Fruit fly (Drosophila melanogaster) whole organism, prepupa: ENCODE data around the gene CG12984.

ENCODE experiments used
- Blimp-1 ChIP-seq: fragments of 200-800 bp; sonication (Bioruptor generic); optimal IDR thresholded peaks from 3 replicates; lab custom pipeline; 2017; ENCODE audit warnings: missing biosample characterization, missing genetic modification characterization, mild to moderate bottlenecking, moderate library complexity, missing genetic modification reagents
- vri ChIP-seq: fragments of 200-800 bp; sonication (Bioruptor generic); optimal IDR thresholded peaks from 3 replicates; lab custom pipeline; 2016; ENCODE audit warnings: missing biosample characterization, mild to moderate bottlenecking, missing genetic modification characterization

DNA sequence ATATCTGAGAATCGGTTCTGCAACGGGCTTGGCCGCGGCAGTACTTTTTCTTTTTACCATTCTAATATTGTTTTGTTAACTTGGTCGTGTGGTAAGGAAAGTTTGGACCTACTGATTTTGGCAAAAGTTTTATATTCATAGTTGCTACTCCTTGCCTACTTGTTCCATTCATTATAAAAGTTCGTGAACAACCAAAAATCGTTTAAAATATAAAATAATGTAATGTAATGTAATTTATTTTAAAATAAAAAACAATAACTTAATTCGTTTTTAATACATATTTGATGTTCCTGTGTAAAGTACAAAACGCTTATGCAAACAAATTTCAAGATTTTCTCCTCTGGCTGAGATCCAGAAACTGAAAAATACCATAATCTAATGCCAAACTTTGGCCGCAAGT is 16.9 kb upstream of the CG12984 start, which contains the start of gene CG33286:
- TF ChIP-seq vri (GFP tag; lab: Kevin White, UChicago) (no peak), Blimp-1 (no peak)
